Fruit fly (Drosophila melanogaster): ENCODE results near the gene wupA.

- TF ChIP-seq Hr78 (GFP tag; optimal IDR thresholded peaks at IDR 0.05): no peak
- TF ChIP-seq jim (GFP tag; optimal IDR thresholded peaks at IDR 0.05): no peak
- TF ChIP-seq usp (GFP tag; optimal IDR thresholded peaks at IDR 0.05): no peak
- TF ChIP-seq fru (GFP tag; optimal IDR thresholded peaks at IDR 0.05): no peak
- TF ChIP-seq Rel (GFP tag; optimal IDR thresholded peaks at IDR 0.05): no peak
- no peak for TF ChIP-seq Rel (tag; optimal IDR thresholded peaks at IDR 0.05)
- no peak for TF ChIP-seq dl (GFP tag; optimal IDR thresholded peaks at IDR 0.05; ENCODE audit: insufficient read depth in 1 of 2, partially characterized antibody in 2 of 2)
- TF ChIP-seq CrebA (GFP tag; optimal IDR thresholded peaks at IDR 0.05; ENCODE audit: borderline replicate concordance): no peak
- TF ChIP-seq Abd-B (GFP tag; optimal IDR thresholded peaks at IDR 0.05): no peak
- no peak for TF ChIP-seq psq (GFP tag; optimal IDR thresholded peaks at IDR 0.05)
- TF ChIP-seq Dif (GFP tag; optimal IDR thresholded peaks at IDR 0.05; ENCODE audit: partially characterized antibody): no peak
- TF ChIP-seq Dfd (GFP tag; optimal IDR thresholded peaks at IDR 0.05): no peak
- no peak for TF ChIP-seq dsf (GFP tag; optimal IDR thresholded peaks at IDR 0.05; ENCODE audit: borderline replicate concordance)
Observed at dm6 chrX:18088432-18088831, 28.3 kb downstream of the wupA start, which contains the start of gene CG7536.

All from whole organism, wandering third instar larva.